Worm (Caenorhabditis elegans): Measurements from ENCODE around the gene str-30.

Gene str-30

DNA sequence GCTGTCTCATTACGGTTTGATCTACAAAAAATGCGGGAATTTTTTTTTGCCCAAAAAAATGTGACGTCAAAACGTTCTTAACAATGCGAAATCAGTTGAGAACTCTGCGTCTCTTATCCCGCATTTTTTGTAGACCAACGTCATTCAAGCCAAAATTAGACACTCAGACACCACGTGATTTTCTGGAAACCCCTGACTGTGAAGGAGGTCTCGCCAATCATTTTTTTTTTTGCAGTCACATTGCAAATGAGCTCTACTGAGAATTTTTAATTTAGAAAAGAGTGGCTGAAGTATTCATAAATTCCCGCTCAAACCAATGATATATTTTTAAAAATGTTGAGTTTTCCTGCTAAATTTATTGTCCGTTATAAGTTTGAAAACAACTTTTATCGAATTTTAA, 6.4 kb upstream of the str-30 start:
- TF ChIP-seq Y55F3AM.14 (GFP tag; optimal IDR thresholded peaks at IDR 0.05) (no peak), nhr-10 (tag; optimal IDR thresholded peaks at IDR 0.05) (no peak)

DNA sequence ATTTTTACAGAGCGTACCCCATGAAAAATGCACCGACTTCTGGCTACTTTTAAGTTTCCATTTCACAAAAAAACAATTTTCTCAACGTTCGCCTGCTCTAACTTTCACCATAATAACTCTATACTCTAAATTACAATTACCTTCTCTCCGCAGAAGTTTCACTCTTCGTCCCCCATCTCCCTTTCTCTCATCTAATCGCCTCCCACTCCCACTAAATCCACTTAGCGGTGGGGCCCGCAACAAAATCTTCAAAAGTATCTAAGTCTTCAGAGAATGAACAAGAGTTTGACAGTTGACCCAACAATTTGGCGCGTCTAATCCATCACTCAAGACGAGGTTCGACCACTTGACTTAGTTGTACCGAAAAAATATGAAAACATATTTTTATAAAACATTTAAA, 13.5 kb downstream of the str-30 start:
- TF ChIP-seq nhr-237 (tag; optimal IDR thresholded peaks at IDR 0.05), result no peak
- no peak for TF ChIP-seq zag-1 (tag; optimal IDR thresholded peaks at IDR 0.05)
- no peak for TF ChIP-seq skn-1 (tag; optimal IDR thresholded peaks at IDR 0.05)
- TF ChIP-seq unc-55 (GFP tag; optimal IDR thresholded peaks at IDR 0.05), result no peak
- no peak for TF ChIP-seq ztf-1 (GFP tag; conservative IDR thresholded peaks at IDR 0.05)

DNA sequence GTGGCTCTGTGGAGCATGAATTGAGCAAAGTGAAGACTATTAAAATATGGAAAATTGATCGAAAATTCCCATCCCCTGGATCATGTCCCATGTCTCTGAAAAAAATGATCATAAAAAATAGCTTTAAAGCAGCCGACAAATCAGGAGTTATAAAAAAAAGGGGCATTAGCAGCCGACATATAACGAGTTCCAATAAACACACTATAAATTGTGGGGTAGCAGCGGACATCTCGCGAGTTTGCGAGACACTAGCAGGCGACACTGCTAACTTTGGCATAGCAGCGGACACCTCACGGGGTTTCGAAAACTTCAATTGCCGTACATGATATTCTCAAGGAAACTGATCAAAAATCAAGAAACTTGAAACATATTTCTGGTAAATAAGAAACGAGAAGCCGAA, 14.4 kb downstream of the str-30 start, which contains the start of gene hpo-36:
hpo-36 (minus strand) TSS at position 101 of the 400 bp plus-strand sequence.
- no peak for TF ChIP-seq gmeb-1 (tag; optimal IDR thresholded peaks at IDR 0.05)
- no peak for TF ChIP-seq ztf-11 (tag; optimal IDR thresholded peaks at IDR 0.05)
- TF ChIP-seq zag-1 (tag; optimal IDR thresholded peaks at IDR 0.05), result no peak
- TF ChIP-seq nhr-21 (tag; optimal IDR thresholded peaks at IDR 0.05), result no peak
- TF ChIP-seq R02D3.7 (tag; optimal IDR thresholded peaks at IDR 0.05), result no peak
- TF ChIP-seq snpc-4 (tag; optimal IDR thresholded peaks at IDR 0.05), result no peak
- no peak for TF ChIP-seq nhr-129 (tag; optimal IDR thresholded peaks at IDR 0.05)

DNA sequence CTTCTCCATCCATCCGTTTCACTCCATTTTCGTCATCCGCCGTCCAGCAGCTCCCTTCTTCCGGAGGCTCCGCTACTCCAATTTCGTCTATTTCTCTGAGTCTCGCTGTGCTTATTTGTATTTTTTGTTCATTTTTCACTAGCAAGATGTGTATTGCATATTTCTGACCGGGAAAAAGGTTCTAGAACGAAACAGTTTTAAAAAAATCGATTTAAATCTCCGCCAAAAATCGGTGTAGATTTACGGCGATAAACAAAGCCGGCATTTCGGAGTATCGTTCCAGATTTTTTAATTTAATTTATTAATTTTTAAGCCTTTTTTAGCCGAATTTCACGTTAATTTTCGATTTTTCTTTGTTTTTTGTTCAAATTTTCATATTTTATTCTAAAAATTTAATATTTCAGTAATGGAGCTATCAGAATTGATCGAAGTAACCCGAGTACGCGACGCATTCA, 18.3 kb downstream of the str-30 start, which contains the start of gene mtm-9:
mtm-9 (plus strand) TSS at position 405 of the 455 bp plus-strand sequence.
- peak; percentile 21 for TF ChIP-seq lin-13 (GFP tag; optimal IDR thresholded peaks at IDR 0.05)
- peak; percentile 51 for TF ChIP-seq crh-2 (tag; optimal IDR thresholded peaks at IDR 0.05)
- no peak for TF ChIP-seq nhr-77 (tag; optimal IDR thresholded peaks at IDR 0.05)
- no peak for TF ChIP-seq lin-11 (tag; optimal IDR thresholded peaks at IDR 0.05)
- TF ChIP-seq sma-3 (GFP tag; optimal IDR thresholded peaks at IDR 0.05), result no peak
- TF ChIP-seq R02D3.7 (tag; optimal IDR thresholded peaks at IDR 0.05), result peak; percentile 92
- no peak for TF ChIP-seq nhr-23 (tag; optimal IDR thresholded peaks at IDR 0.05)
- no peak for TF ChIP-seq unc-39 (tag; optimal IDR thresholded peaks at IDR 0.05)
- no peak for TF ChIP-seq peb-1 (tag; optimal IDR thresholded peaks at IDR 0.05)
- peak; percentile 52 for TF ChIP-seq C34F6.9 (tag; optimal IDR thresholded peaks at IDR 0.05)
- no peak for TF ChIP-seq aly-2 (tag; optimal IDR thresholded peaks at IDR 0.05)
- TF ChIP-seq unc-62 (GFP tag; optimal IDR thresholded peaks at IDR 0.05), result no peak
- TF ChIP-seq ceh-16 (tag; optimal IDR thresholded peaks at IDR 0.05), result no peak
- no peak for TF ChIP-seq elt-3 (tag; optimal IDR thresholded peaks at IDR 0.05)
- TF ChIP-seq nhr-237 (tag; optimal IDR thresholded peaks at IDR 0.05), result no peak
- TF ChIP-seq unc-55 (GFP tag; optimal IDR thresholded peaks at IDR 0.05), result peak; percentile 76
- TF ChIP-seq Y55F3AM.14 (GFP tag; optimal IDR thresholded peaks at IDR 0.05), result no peak
- TF ChIP-seq ztf-4 (tag; optimal IDR thresholded peaks at IDR 0.05), result no peak
- no peak for TF ChIP-seq ztf-11 (tag; optimal IDR thresholded peaks at IDR 0.05)
- TF ChIP-seq lin-39 (tag; optimal IDR thresholded peaks at IDR 0.05), result no peak
- TF ChIP-seq ztf-1 (GFP tag; conservative IDR thresholded peaks at IDR 0.05), result no peak
- no peak for TF ChIP-seq zag-1 (tag; optimal IDR thresholded peaks at IDR 0.05)
- peak; percentile 9 to 58 for TF ChIP-seq lsy-2 (tag; optimal IDR thresholded peaks at IDR 0.05)
- no peak for TF ChIP-seq alr-1 (tag; optimal IDR thresholded peaks at IDR 0.05)
- TF ChIP-seq mbf-1 (tag; optimal IDR thresholded peaks at IDR 0.05), result no peak
- no peak for TF ChIP-seq sem-4 (tag; optimal IDR thresholded peaks at IDR 0.05)
- TF ChIP-seq F13H6.1 (tag; optimal IDR thresholded peaks at IDR 0.05), result no peak
- TF ChIP-seq snpc-4 (tag; optimal IDR thresholded peaks at IDR 0.05), result no peak
- TF ChIP-seq mdl-1 (tag; optimal IDR thresholded peaks at IDR 0.05), result no peak
- TF ChIP-seq ama-1 (optimal IDR thresholded peaks at IDR 0.05), result no peak
- peak; percentile 96 for TF ChIP-seq gmeb-1 (tag; optimal IDR thresholded peaks at IDR 0.05)
- TF ChIP-seq ceh-82 (tag; optimal IDR thresholded peaks at IDR 0.05), result no peak
- TF ChIP-seq egl-27 (tag; optimal IDR thresholded peaks at IDR 0.05), result no peak
- no peak for TF ChIP-seq nhr-12 (tag; optimal IDR thresholded peaks at IDR 0.05)
- TF ChIP-seq dmd-4 (tag; optimal IDR thresholded peaks at IDR 0.05), result no peak
- TF ChIP-seq skn-1 (tag; optimal IDR thresholded peaks at IDR 0.05), result no peak
- TF ChIP-seq nhr-21 (tag; optimal IDR thresholded peaks at IDR 0.05), result peak; percentile 15
- no peak for TF ChIP-seq mab-5 (tag; optimal IDR thresholded peaks at IDR 0.05)
- no peak for TF ChIP-seq ZK546.5 (tag; optimal IDR thresholded peaks at IDR 0.05)
- TF ChIP-seq nhr-10 (tag; optimal IDR thresholded peaks at IDR 0.05), result no peak
- peak; percentile 24 for TF ChIP-seq nhr-25 (tag; optimal IDR thresholded peaks at IDR 0.05)
- TF ChIP-seq fos-1 (tag; optimal IDR thresholded peaks at IDR 0.05), result no peak
- TF ChIP-seq nhr-11 (tag; optimal IDR thresholded peaks at IDR 0.05), result no peak
- no peak for TF ChIP-seq nhr-6 (tag; optimal IDR thresholded peaks at IDR 0.05)
- TF ChIP-seq blmp-1 (tag; optimal IDR thresholded peaks at IDR 0.05; ENCODE audit: insufficient read depth), result no peak
- peak; percentile 12 for TF ChIP-seq nhr-129 (tag; optimal IDR thresholded peaks at IDR 0.05)
- no peak for TF ChIP-seq elt-1 (tag; optimal IDR thresholded peaks at IDR 0.05)
